Fruit fly (Drosophila melanogaster): ENCODE results near the gene Ald1.

Ald1 gene

dm6 chr3R:26238945-26239344 lies 22.4 kb downstream of the Ald1 start (continued):
- no peak for TF ChIP-seq CG14710 (tag; optimal IDR thresholded peaks at IDR 0.05)
- TF ChIP-seq scrt (GFP tag; optimal IDR thresholded peaks at IDR 0.05): peak; percentile 14
- no peak for TF ChIP-seq bowl (GFP tag; IDR thresholded peaks at IDR 0.05)
- no peak for TF ChIP-seq Dp (GFP tag; optimal IDR thresholded peaks at IDR 0.05)
- TF ChIP-seq sim (GFP tag; IDR thresholded peaks at IDR 0.05): no peak
- TF ChIP-seq Drgx (GFP tag; IDR thresholded peaks at IDR 0.05): no peak
- TF ChIP-seq Pdp1 (GFP tag; optimal IDR thresholded peaks at IDR 0.05): peak; percentile 23 to 28
- peak; percentile 75 for TF ChIP-seq Awh (GFP tag; IDR thresholded peaks at IDR 0.05)
- no peak for TF ChIP-seq TFAM (GFP tag; optimal IDR thresholded peaks at IDR 0.05)
- TF ChIP-seq CG12391 (tag; optimal IDR thresholded peaks at IDR 0.05): no peak
- TF ChIP-seq Nf-YB (GFP tag; optimal IDR thresholded peaks at IDR 0.05): no peak
- TF ChIP-seq CG4707 (GFP tag; optimal IDR thresholded peaks at IDR 0.05): peak; percentile 22
- TF ChIP-seq Rfx (GFP tag; IDR thresholded peaks at IDR 0.05): peak; percentile 59
- no peak for TF ChIP-seq CG10959 (GFP tag; IDR thresholded peaks at IDR 0.05)
- no peak for TF ChIP-seq CG9437 (GFP tag; optimal IDR thresholded peaks at IDR 0.05)
- TF ChIP-seq dati (GFP tag; IDR thresholded peaks at IDR 0.05): no peak
- TF ChIP-seq salm (tag; optimal IDR thresholded peaks at IDR 0.05): no peak
- peak; percentile 64 for TF ChIP-seq CG6813 (GFP tag; optimal IDR thresholded peaks at IDR 0.05)
- TF ChIP-seq HmgD (GFP tag; optimal IDR thresholded peaks at IDR 0.05): no peak
- peak; percentile 21 for TF ChIP-seq Nf-YC (tag; optimal IDR thresholded peaks at IDR 0.05)
- peak; percentile 31 for TF ChIP-seq sug (tag; optimal IDR thresholded peaks at IDR 0.05)
- TF ChIP-seq bcd (GFP tag; optimal IDR thresholded peaks at IDR 0.05): peak; percentile 56
- TF ChIP-seq yki (optimal IDR thresholded peaks at IDR 0.05): no peak
- TF ChIP-seq Opbp (GFP tag; IDR thresholded peaks at IDR 0.05; ENCODE audit: partially characterized antibody): no peak
- TF ChIP-seq cad (GFP tag; optimal IDR thresholded peaks at IDR 0.05): no peak
- TF ChIP-seq HHEX (GFP tag; optimal IDR thresholded peaks at IDR 0.05): peak; percentile 68
- no peak for TF ChIP-seq chn (GFP tag; optimal IDR thresholded peaks at IDR 0.05)
- 0 out of 2 replicates have a peak, but pooled peaks have one; percentile 11 for TF ChIP-seq Ptx1 (GFP tag; IDR thresholded peaks at IDR 0.05)
- TF ChIP-seq CG32767 (GFP tag; IDR thresholded peaks at IDR 0.05): peak; percentile 64; the same call in 1 of the 2 replicates
- no peak for TF ChIP-seq ara (GFP tag; IDR thresholded peaks at IDR 0.05)
- TF ChIP-seq CG7372 (GFP tag; IDR thresholded peaks at IDR 0.05): no peak
- TF ChIP-seq Xbp1 (GFP tag; optimal IDR thresholded peaks at IDR 0.05): peak; percentile 1
- no peak for TF ChIP-seq CG6254 (GFP tag; optimal IDR thresholded peaks at IDR 0.05)
- no peak for TF ChIP-seq tna (GFP tag; IDR thresholded peaks at IDR 0.05; ENCODE audit: partially characterized antibody)
- TF ChIP-seq al (GFP tag; IDR thresholded peaks at IDR 0.05): peak; percentile 37; the same call in 1 of the 2 replicates
- TF ChIP-seq hkb (optimal IDR thresholded peaks at IDR 0.05): no peak
- TF ChIP-seq hkb (GFP tag; IDR thresholded peaks at IDR 0.05): peak; percentile 68
- no peak; the same call in 1 of the 2 replicates for TF ChIP-seq stc (GFP tag; IDR thresholded peaks at IDR 0.05)
- no peak for TF ChIP-seq otp (GFP tag; IDR thresholded peaks at IDR 0.05)
- TF ChIP-seq CG5953 (GFP tag; IDR thresholded peaks at IDR 0.05): peak; percentile 47; the same call in 1 of the 2 replicates
- no peak for TF ChIP-seq hth (optimal IDR thresholded peaks at IDR 0.05)
- peak; percentile 29 for TF ChIP-seq CG12219 (GFP tag; optimal IDR thresholded peaks at IDR 0.05)
- no peak for TF ChIP-seq sens-2 (GFP tag; IDR thresholded peaks at IDR 0.05)
- no peak for TF ChIP-seq gcm2 (GFP tag; optimal IDR thresholded peaks at IDR 0.05)
- TF ChIP-seq ken (GFP tag; IDR thresholded peaks at IDR 0.05): 0 out of 3 replicates have a peak, but pooled peaks have one; percentile 24
- no peak for TF ChIP-seq CG14965 (GFP tag; optimal IDR thresholded peaks at IDR 0.05; ENCODE audit: borderline replicate concordance)
- TF ChIP-seq CG9609 (GFP tag; optimal IDR thresholded peaks at IDR 0.05): peak; percentile 20
- TF ChIP-seq zen (tag; optimal IDR thresholded peaks at IDR 0.05): no peak
- TF ChIP-seq CG1602 (GFP tag; optimal IDR thresholded peaks at IDR 0.05): no peak
- peak; percentile 84 for TF ChIP-seq caup (GFP tag; optimal IDR thresholded peaks at IDR 0.05; ENCODE audit: severe bottlenecking)
- TF ChIP-seq cas (GFP tag; IDR thresholded peaks at IDR 0.05): no peak
- no peak for TF ChIP-seq CG11560 (tag; IDR thresholded peaks at IDR 0.05)
